Fruit fly (Drosophila melanogaster): ENCODE measurements around the gene Tbcd.
A peak's percentile ranks its signal among the peaks of the same experiment; 100 is the strongest.

- TF ChIP-seq pad (GFP tag; optimal IDR thresholded peaks at IDR 0.05) (no peak), Hr96 (GFP tag; optimal IDR thresholded peaks at IDR 0.05) (no peak), Mnt (GFP tag; optimal IDR thresholded peaks at IDR 0.05) (no peak), toe (GFP tag; optimal IDR thresholded peaks at IDR 0.05) (no peak), kay (GFP tag; ENCODE audit: borderline replicate concordance) (peak; percentile 75), CG11617 (GFP tag; optimal IDR thresholded peaks at IDR 0.05) (no peak), bab1 (GFP tag; optimal IDR thresholded peaks at IDR 0.05) (no peak), tj (GFP tag; optimal IDR thresholded peaks at IDR 0.05) (no peak), Clk (GFP tag; optimal IDR thresholded peaks at IDR 0.05) (no peak), CG12768 (GFP tag; optimal IDR thresholded peaks at IDR 0.05) (no peak), CG7045 (GFP tag; optimal IDR thresholded peaks at IDR 0.05) (no peak), cic (GFP tag; optimal IDR thresholded peaks at IDR 0.05) (peak; percentile 16), CG7101 (tag; optimal IDR thresholded peaks at IDR 0.05) (no peak)
Observed at dm6 chr2L:2161244-2162243, 14.2 kb downstream of the Tbcd start.

All from whole organism, adult.